Worm (Caenorhabditis elegans) whole organism, L4/young adult: ENCODE data around the gene W03B1.9.

Experiments
- W03F9.2 ChIP-seq: fragments of 150-350 bp; optimal IDR thresholded peaks from 2 replicates; lab custom pipeline; 2014; ENCODE audit warnings: missing biosample characterization, missing genetic modification characterization
- dao-5 ChIP-seq: sonication (generic microtip); optimal IDR thresholded peaks from 2 replicates; lab custom pipeline; 2016; ENCODE audit warnings: missing genotype, missing genetic modification characterization, moderate library complexity, missing compliant biosample characterization
- him-1 ChIP-seq: sonication (generic microtip); optimal IDR thresholded peaks from 2 replicates; lab custom pipeline; 2016; ENCODE audit warnings: missing genotype, missing genetic modification reagents, missing genetic modification characterization, missing compliant biosample characterization

ce11 chrIV:4386351-4386750 is 29.6 kb upstream of the W03B1.9 start, which contains the start of gene tald-1:
- no peak for TF ChIP-seq W03F9.2
- TF ChIP-seq him-1 (tag; lab: Kevin White, UChicago), result no peak
- no peak for TF ChIP-seq dao-5 (tag; lab: Kevin White, UChicago)
